Fruit fly (Drosophila melanogaster): ENCODE results near the gene CG42832.

CG42832 gene

dm6 chr3L:11579919-11580318 lies 30.0 kb upstream of the CG42832 start, which contains the start of gene CG43390 (continued):
- no peak for TF ChIP-seq CG10543 (GFP tag; optimal IDR thresholded peaks at IDR 0.05)
- TF ChIP-seq CG12071 (GFP tag; optimal IDR thresholded peaks at IDR 0.05): no peak
- TF ChIP-seq CG5953 (GFP tag; IDR thresholded peaks at IDR 0.05): no peak
- no peak for TF ChIP-seq nau (GFP tag; optimal IDR thresholded peaks at IDR 0.05)
- peak; percentile 39 for TF ChIP-seq scrt (GFP tag; optimal IDR thresholded peaks at IDR 0.05)
- TF ChIP-seq CG3163 (GFP tag; optimal IDR thresholded peaks at IDR 0.05): no peak
- no peak for TF ChIP-seq CG4730 (GFP tag; IDR thresholded peaks at IDR 0.05)
- no peak for TF ChIP-seq unc-4 (GFP tag; IDR thresholded peaks at IDR 0.05; ENCODE audit: partially characterized antibody)
- TF ChIP-seq hth (optimal IDR thresholded peaks at IDR 0.05): no peak
- no peak for TF ChIP-seq abd-A (tag; optimal IDR thresholded peaks at IDR 0.05)
- TF ChIP-seq cad (GFP tag; optimal IDR thresholded peaks at IDR 0.05): no peak
- no peak for TF ChIP-seq CG13287 (GFP tag; IDR thresholded peaks at IDR 0.05; ENCODE audit: partially characterized antibody)
- peak; percentile 45 for TF ChIP-seq CG12659 (GFP tag; optimal IDR thresholded peaks at IDR 0.05)
- no peak for TF ChIP-seq yki (optimal IDR thresholded peaks at IDR 0.05)
- TF ChIP-seq CG16815 (GFP tag; optimal IDR thresholded peaks at IDR 0.05): no peak
- peak; percentile 94 for TF ChIP-seq caup (GFP tag; optimal IDR thresholded peaks at IDR 0.05; ENCODE audit: severe bottlenecking)
- TF ChIP-seq mam (GFP tag; optimal IDR thresholded peaks at IDR 0.05): peak; percentile 10
- TF ChIP-seq danr (GFP tag; IDR thresholded peaks at IDR 0.05): peak; percentile 9; the same call in 1 of the 2 replicates
- no peak for TF ChIP-seq CG31365 (tag; optimal IDR thresholded peaks at IDR 0.05)
- TF ChIP-seq ind (GFP tag; optimal IDR thresholded peaks at IDR 0.05): no peak
- TF ChIP-seq lilli (GFP tag; optimal IDR thresholded peaks at IDR 0.05): no peak
- TF ChIP-seq jing (GFP tag; optimal IDR thresholded peaks at IDR 0.05): no peak
- TF ChIP-seq CG15011 (GFP tag; optimal IDR thresholded peaks at IDR 0.05): peak; percentile 65
- no peak for TF ChIP-seq H2.0 (GFP tag; IDR thresholded peaks at IDR 0.05)
- TF ChIP-seq CG12769 (tag; optimal IDR thresholded peaks at IDR 0.05): peak; percentile 90
- TF ChIP-seq CG15514 (GFP tag; optimal IDR thresholded peaks at IDR 0.05): peak; percentile 38
- peak; percentile 50 for TF ChIP-seq CG18619 (GFP tag; optimal IDR thresholded peaks at IDR 0.05)
- TF ChIP-seq eve (GFP tag; optimal IDR thresholded peaks at IDR 0.05): no peak
- no peak for TF ChIP-seq fd64A (GFP tag; optimal IDR thresholded peaks at IDR 0.05)
- TF ChIP-seq sqz (GFP tag; optimal IDR thresholded peaks at IDR 0.05): no peak
- no peak for TF ChIP-seq tin (GFP tag; optimal IDR thresholded peaks at IDR 0.05)
- TF ChIP-seq CG12299 (tag; optimal IDR thresholded peaks at IDR 0.05): peak; percentile 69
- no peak for TF ChIP-seq sc (optimal IDR thresholded peaks at IDR 0.05)
- TF ChIP-seq sc (GFP tag; optimal IDR thresholded peaks at IDR 0.05): no peak
- TF ChIP-seq Sox102F (GFP tag; optimal IDR thresholded peaks at IDR 0.05): peak; percentile 31
- TF ChIP-seq CG33557 (GFP tag; optimal IDR thresholded peaks at IDR 0.05): no peak
- TF ChIP-seq lab (GFP tag; optimal IDR thresholded peaks at IDR 0.05): peak; percentile 88
- TF ChIP-seq Hr78 (GFP tag; optimal IDR thresholded peaks at IDR 0.05): no peak
- no peak for TF ChIP-seq CG43689 (GFP tag; IDR thresholded peaks at IDR 0.05)
- TF ChIP-seq CG10267 (tag; optimal IDR thresholded peaks at IDR 0.05): no peak
- TF ChIP-seq CG9932 (GFP tag; IDR thresholded peaks at IDR 0.05): no peak
- TF ChIP-seq CG1603 (tag; optimal IDR thresholded peaks at IDR 0.05): peak; percentile 41
- TF ChIP-seq usp (GFP tag; optimal IDR thresholded peaks at IDR 0.05): no peak
- peak; percentile 52 for TF ChIP-seq CG1233 (GFP tag; optimal IDR thresholded peaks at IDR 0.05)
- peak; percentile 47 for TF ChIP-seq CG17385 (GFP tag; optimal IDR thresholded peaks at IDR 0.05)
- TF ChIP-seq CG4854 (GFP tag; optimal IDR thresholded peaks at IDR 0.05): no peak
- no peak for TF ChIP-seq dm (GFP tag; optimal IDR thresholded peaks at IDR 0.05)
- TF ChIP-seq fd102C (GFP tag; optimal IDR thresholded peaks at IDR 0.05): no peak
- TF ChIP-seq CG18011 (GFP tag; optimal IDR thresholded peaks at IDR 0.05): no peak
- no peak for TF ChIP-seq GATAe (GFP tag; conservative IDR thresholded peaks at IDR 0.05)
- no peak for TF ChIP-seq sisA (GFP tag; IDR thresholded peaks at IDR 0.05)

Data from whole organism, embryonic.